Fruit fly (Drosophila melanogaster) whole organism, embryonic: Measurements from ENCODE around the gene Gr39a.

Source experiments
- Bteb2 ChIP-seq: fragments of 200-800 bp; sonication (Bioruptor generic); optimal IDR thresholded peaks from 2 replicates; lab custom pipeline; 2016; ENCODE audit warnings: missing biosample characterization, missing genetic modification characterization
- CG11560 ChIP-seq: fragments of 200-800 bp; sonication (Bioruptor generic); IDR thresholded peaks from 3 replicates; pipeline ENCODE4 v1.3.6; 2022; ENCODE audit warnings: missing biosample characterization, missing genetic modification characterization
- CG13287 ChIP-seq: fragments of 200-800 bp; sonication (Bioruptor generic); IDR thresholded peaks from 2 replicates; pipeline ENCODE4 v1.3.6; 2022; ENCODE audit warnings: missing biosample characterization, missing genetic modification characterization; ENCODE audit not compliant: partially characterized antibody
- CG14860 ChIP-seq: fragments of 200-800 bp; sonication (Bioruptor generic); IDR thresholded peaks from 3 replicates; pipeline ENCODE4 v1.3.6; 2022; ENCODE audit warnings: missing biosample characterization, missing genetic modification characterization; ENCODE audit not compliant: partially characterized antibody
- CG14965 ChIP-seq: fragments of 200-800 bp; sonication (Bioruptor generic); optimal IDR thresholded peaks from 2 replicates; lab custom pipeline; 2016; ENCODE audit warnings: missing biosample characterization, missing genetic modification characterization, borderline replicate concordance
- CG15011 ChIP-seq: fragments of 200-800 bp; sonication (Bioruptor generic); optimal IDR thresholded peaks from 3 replicates; lab custom pipeline; 2018; ENCODE audit warnings: missing biosample characterization, mild to moderate bottlenecking, missing genetic modification characterization
- CG16813 ChIP-seq: fragments of 200-800 bp; sonication (Bioruptor generic); IDR thresholded peaks from 3 replicates; pipeline ENCODE4 v1.3.6; 2022; ENCODE audit warnings: missing biosample characterization, missing genetic modification characterization; ENCODE audit not compliant: partially characterized antibody
- CG1792 ChIP-seq: fragments of 200-800 bp; sonication (Bioruptor generic); optimal IDR thresholded peaks from 2 replicates; lab custom pipeline; 2016; ENCODE audit warnings: missing biosample characterization, missing genetic modification characterization
- CG18599 ChIP-seq: fragments of 200-800 bp; sonication (Bioruptor generic); optimal IDR thresholded peaks from 3 replicates; lab custom pipeline; 2017; ENCODE audit warnings: missing biosample characterization, missing genetic modification characterization, mild to moderate bottlenecking, moderate library complexity, missing genetic modification reagents
- CG18764 ChIP-seq: fragments of 200-800 bp; sonication (Bioruptor generic); optimal IDR thresholded peaks from 3 replicates; lab custom pipeline; 2016; ENCODE audit warnings: missing biosample characterization, missing genetic modification characterization
- CG2678 ChIP-seq: fragments of 200-800 bp; sonication (Bioruptor generic); optimal IDR thresholded peaks from 3 replicates; lab custom pipeline; 2019; ENCODE audit warnings: missing biosample characterization, mild to moderate bottlenecking, missing genetic modification characterization, moderate library complexity
- CG31224 ChIP-seq: fragments of 200-800 bp; sonication (Bioruptor generic); IDR thresholded peaks from 2 replicates; pipeline ENCODE4 v1.3.6; 2022; ENCODE audit warnings: missing biosample characterization, missing genetic modification characterization
- CG33213 ChIP-seq: fragments of 200-800 bp; sonication (Bioruptor generic); optimal IDR thresholded peaks from 3 replicates; lab custom pipeline; 2016; ENCODE audit warnings: missing biosample characterization, missing genetic modification characterization
- CG4707 ChIP-seq: fragments of 200-800 bp; sonication (Bioruptor generic); optimal IDR thresholded peaks from 2 replicates; lab custom pipeline; 2018; ENCODE audit warnings: missing biosample characterization, mild to moderate bottlenecking, missing genetic modification characterization, moderate library complexity
- CG6791 ChIP-seq: fragments of 200-800 bp; sonication (Bioruptor generic); IDR thresholded peaks from 3 replicates; pipeline ENCODE4 v1.3.6; 2022; ENCODE audit warnings: missing biosample characterization, missing genetic modification characterization; ENCODE audit not compliant: partially characterized antibody
- CG7963 ChIP-seq: fragments of 200-800 bp; sonication (Bioruptor generic); IDR thresholded peaks from 3 replicates; pipeline ENCODE4 v1.3.6; 2022; ENCODE audit warnings: missing biosample characterization, missing genetic modification characterization; ENCODE audit not compliant: partially characterized antibody
- CG9437 ChIP-seq: fragments of 200-800 bp; sonication (Bioruptor generic); optimal IDR thresholded peaks from 2 replicates; lab custom pipeline; 2018; ENCODE audit warnings: missing biosample characterization, mild to moderate bottlenecking, missing genetic modification characterization
- Elba2 ChIP-seq: fragments of 200-800 bp; sonication (Bioruptor generic); optimal IDR thresholded peaks from 3 replicates; lab custom pipeline; 2016; ENCODE audit warnings: missing biosample characterization, missing genetic modification characterization
- HLH4C ChIP-seq: fragments of 200-800 bp; sonication (Bioruptor generic); IDR thresholded peaks from 3 replicates; pipeline ENCODE4 v1.3.6; 2022; ENCODE audit warnings: missing biosample characterization, missing genetic modification characterization; ENCODE audit not compliant: partially characterized antibody
- Scr ChIP-seq: fragments of 200-800 bp; sonication (Bioruptor generic); IDR thresholded peaks from 2 replicates; pipeline ENCODE4 v1.3.6; 2022; ENCODE audit warnings: missing biosample characterization, missing genetic modification characterization; ENCODE audit not compliant: partially characterized antibody
- amos ChIP-seq: fragments of 200-800 bp; sonication (Bioruptor generic); IDR thresholded peaks from 2 replicates; pipeline ENCODE4 v1.3.6; 2022; ENCODE audit warnings: missing biosample characterization, missing genetic modification characterization; ENCODE audit not compliant: partially characterized antibody
- bsh ChIP-seq, 2 experiments: fragments of 200-800 bp; sonication (Bioruptor generic); optimal IDR thresholded peaks; 2 replicates each; lab custom pipeline; 2017 to 2018; ENCODE audit warnings: mild to moderate bottlenecking in 2 of 2, missing biosample characterization in 2 of 2, missing genetic modification characterization in 2 of 2, moderate library complexity in 1 of 2
- crp ChIP-seq, 2 experiments: fragments of 200-800 bp; sonication (Bioruptor generic); optimal IDR thresholded peaks; 2 replicates in 1 of 2; 3 replicates in 1 of 2; lab custom pipeline; 2017; ENCODE audit warnings: missing biosample characterization in 2 of 2, missing genetic modification characterization in 2 of 2, mild to moderate bottlenecking in 1 of 2, moderate library complexity in 1 of 2
- exex ChIP-seq: fragments of 200-800 bp; sonication (Bioruptor generic); optimal IDR thresholded peaks from 4 replicates; lab custom pipeline; 2018; ENCODE audit warnings: missing biosample characterization, mild to moderate bottlenecking, missing genetic modification characterization, moderate library complexity
- gsb-n ChIP-seq: fragments of 200-800 bp; sonication (Bioruptor generic); optimal IDR thresholded peaks from 3 replicates; lab custom pipeline; 2018; ENCODE audit warnings: missing biosample characterization, mild to moderate bottlenecking, missing genetic modification characterization
- hkb ChIP-seq, 2 experiments: fragments of 200-800 bp in 1 of 2; fragments of >200 bp in 1 of 2; sonication (Bioruptor generic) in 1 of 2; IDR thresholded peaks in 1 of 2; optimal IDR thresholded peaks in 1 of 2; 2 replicates each; pipeline versions ENCODE4 v1.3.6 to Lab custom; 2017 to 2022; ENCODE audit warnings: missing biosample characterization in 1 of 2, missing genetic modification characterization in 1 of 2
- ind ChIP-seq: fragments of 200-800 bp; sonication (Bioruptor generic); optimal IDR thresholded peaks from 3 replicates; lab custom pipeline; 2016; ENCODE audit warnings: missing biosample characterization, missing genetic modification characterization
- kay ChIP-seq: fragments of 200-800 bp; sonication (Bioruptor generic); optimal IDR thresholded peaks from 2 replicates; lab custom pipeline; 2016; ENCODE audit warnings: missing biosample characterization, missing genetic modification characterization
- nerfin-2 ChIP-seq: fragments of 200-800 bp; sonication (Bioruptor generic); IDR thresholded peaks from 2 replicates; pipeline ENCODE4 v1.3.6; 2022; ENCODE audit warnings: missing biosample characterization, missing genetic modification characterization; ENCODE audit not compliant: partially characterized antibody
- pum ChIP-seq: fragments of 200-800 bp; sonication (Bioruptor generic); optimal IDR thresholded peaks from 2 replicates; lab custom pipeline; 2016; ENCODE audit warnings: missing biosample characterization, missing genetic modification characterization
- row ChIP-seq: fragments of 200-800 bp; sonication (Bioruptor generic); IDR thresholded peaks from 3 replicates; pipeline ENCODE4 v1.3.6; 2022; ENCODE audit warnings: missing biosample characterization, missing genetic modification characterization
- tna ChIP-seq: fragments of 200-800 bp; sonication (Bioruptor generic); IDR thresholded peaks from 2 replicates; pipeline ENCODE4 v1.3.6; 2022; ENCODE audit warnings: missing biosample characterization, missing genetic modification characterization; ENCODE audit not compliant: partially characterized antibody
- tx ChIP-seq: fragments of 200-800 bp; sonication (Bioruptor generic); optimal IDR thresholded peaks from 2 replicates; lab custom pipeline; 2016; ENCODE audit warnings: missing biosample characterization, missing genetic modification characterization
- vnd ChIP-seq: fragments of 200-800 bp; sonication (Bioruptor generic); IDR thresholded peaks from 3 replicates; pipeline ENCODE4 v1.3.6; 2022; ENCODE audit warnings: missing biosample characterization, missing genetic modification characterization; ENCODE audit not compliant: partially characterized antibody

The Gr39a gene

dm6 chr2L:21266277-21266676 lies 24.3 kb upstream of the Gr39a start:
- TF ChIP-seq CG2678 (tag; lab: Kevin White, UChicago) (no peak), HLH4C (peak; percentile 63), CG15011 (no peak), vnd (GFP tag; lab: Robert Waterston, UW) (peak; percentile 45; the same call in 2 of the 3 replicates), CG7963 (GFP tag; lab: Robert Waterston, UW) (0 out of 3 replicates have a peak, but pooled peaks have one; percentile 19), nerfin-2 (GFP tag; lab: Robert Waterston, UW) (0 out of 2 replicates have a peak, but pooled peaks have one; percentile 29), tna (GFP tag; lab: Robert Waterston, UW) (peak; percentile 47; the same call in 1 of the 2 replicates), CG1792 (no peak), amos (GFP tag; lab: Robert Waterston, UW) (no peak), Scr (GFP tag; lab: Robert Waterston, UW) (peak; percentile 26; the same call in 1 of the 2 replicates), CG4707 (GFP tag; lab: Kevin White, UChicago) (no peak), CG16813 (peak; percentile 53; the same call in 2 of the 3 replicates), kay (GFP tag; lab: Kevin White, UChicago) (no peak), CG6791 (GFP tag; lab: Robert Waterston, UW) (0 out of 3 replicates have a peak, but pooled peaks have one; percentile 53), tx (GFP tag; lab: Kevin White, UChicago) (no peak), gsb-n (tag; lab: Kevin White, UChicago) (no peak), CG14860 (peak; percentile 65; the same call in 2 of the 3 replicates), pum (GFP tag; lab: Kevin White, UChicago) (no peak)
- TF ChIP-seq, all 482 proteins: peak for 9

dm6 chr2L:21268140-21268539 lies 22.4 kb upstream of the Gr39a start:
- TF ChIP-seq Bteb2 (GFP tag; lab: Kevin White, UChicago): no peak
- TF ChIP-seq exex: peak; percentile 91

dm6 chr2L:21289101-21289500 lies 1.4 kb upstream of the Gr39a start:
- no peak for TF ChIP-seq CG33213 (GFP tag; lab: Kevin White, UChicago)
- no peak for TF ChIP-seq CG11560 (tag; lab: Robert Waterston, UW)
- no peak for TF ChIP-seq Elba2 (GFP tag; lab: Kevin White, UChicago)
- TF ChIP-seq CG9437 (GFP tag; lab: Kevin White, UChicago): no peak
- no peak for TF ChIP-seq CG18599 (GFP tag; lab: Kevin White, UChicago)
- TF ChIP-seq crp (GFP tag; optimal IDR thresholded peaks at IDR 0.05; lab: Kevin White, UChicago): no peak
- no peak for TF ChIP-seq CG13287
- no peak for TF ChIP-seq CG18764
- no peak for TF ChIP-seq hkb (optimal IDR thresholded peaks at IDR 0.05; lab: Kevin White, UChicago)
- no peak for TF ChIP-seq hkb (GFP tag; IDR thresholded peaks at IDR 0.05; lab: Robert Waterston, UW)
- TF ChIP-seq ind (GFP tag; lab: Kevin White, UChicago): no peak
- TF ChIP-seq row (GFP tag; lab: Robert Waterston, UW): no peak
- TF ChIP-seq CG15011: no peak
- TF ChIP-seq CG31224 (GFP tag; lab: Robert Waterston, UW): no peak
- TF ChIP-seq CG14965: no peak
- TF ChIP-seq bsh (GFP tag; optimal IDR thresholded peaks at IDR 0.05; lab: Kevin White, UChicago): no peak
- no peak for TF ChIP-seq pum (GFP tag; lab: Kevin White, UChicago)
